Fruit fly (Drosophila melanogaster) whole organism, embryonic: ENCODE results near the gene CG33258.

Experiments used
- Abd-B ChIP-seq: fragments of 200-800 bp; sonication (Bioruptor generic); optimal IDR thresholded peaks from 2 replicates; lab custom pipeline; 2018; ENCODE audit warnings: missing biosample characterization, mild to moderate bottlenecking, missing genetic modification characterization, moderate library complexity
- Bteb2 ChIP-seq: fragments of 200-800 bp; sonication (Bioruptor generic); optimal IDR thresholded peaks from 2 replicates; lab custom pipeline; 2016; ENCODE audit warnings: missing biosample characterization, missing genetic modification characterization
- CG10321 ChIP-seq: fragments of 200-800 bp; sonication (Bioruptor generic); IDR thresholded peaks from 2 replicates; pipeline ENCODE4 v1.3.6; 2022; ENCODE audit warnings: missing biosample characterization, missing genetic modification characterization
- CG11560 ChIP-seq: fragments of 200-800 bp; sonication (Bioruptor generic); IDR thresholded peaks from 3 replicates; pipeline ENCODE4 v1.3.6; 2022; ENCODE audit warnings: missing biosample characterization, missing genetic modification characterization
- CG14860 ChIP-seq: fragments of 200-800 bp; sonication (Bioruptor generic); IDR thresholded peaks from 3 replicates; pipeline ENCODE4 v1.3.6; 2022; ENCODE audit warnings: missing biosample characterization, missing genetic modification characterization; ENCODE audit not compliant: partially characterized antibody
- CG15011 ChIP-seq: fragments of 200-800 bp; sonication (Bioruptor generic); optimal IDR thresholded peaks from 3 replicates; lab custom pipeline; 2018; ENCODE audit warnings: missing biosample characterization, mild to moderate bottlenecking, missing genetic modification characterization
- CG1603 ChIP-seq: fragments of 200-800 bp; sonication (Bioruptor generic); optimal IDR thresholded peaks from 2 replicates; lab custom pipeline; 2019; ENCODE audit warnings: missing biosample characterization, mild to moderate bottlenecking, missing genetic modification characterization, moderate library complexity
- CG16813 ChIP-seq: fragments of 200-800 bp; sonication (Bioruptor generic); IDR thresholded peaks from 3 replicates; pipeline ENCODE4 v1.3.6; 2022; ENCODE audit warnings: missing biosample characterization, missing genetic modification characterization; ENCODE audit not compliant: partially characterized antibody
- CG16863 ChIP-seq: fragments of 200-800 bp; sonication (Bioruptor generic); optimal IDR thresholded peaks from 3 replicates; lab custom pipeline; 2016; ENCODE audit warnings: missing biosample characterization, missing genetic modification characterization
- CG18619 ChIP-seq: fragments of 200-800 bp; sonication (Bioruptor generic); optimal IDR thresholded peaks from 3 replicates; lab custom pipeline; 2017; ENCODE audit warnings: missing biosample characterization, mild to moderate bottlenecking, missing genetic modification characterization
- CG3065 ChIP-seq: fragments of 200-800 bp; sonication (Bioruptor generic); optimal IDR thresholded peaks from 2 replicates; lab custom pipeline; 2016; ENCODE audit warnings: missing biosample characterization, missing genetic modification characterization
- CG32532 ChIP-seq: fragments of 200-800 bp; sonication (Bioruptor generic); IDR thresholded peaks from 2 replicates; pipeline ENCODE4 v1.3.6; 2022; ENCODE audit warnings: missing biosample characterization, missing genetic modification characterization
- CG33213 ChIP-seq: fragments of 200-800 bp; sonication (Bioruptor generic); optimal IDR thresholded peaks from 3 replicates; lab custom pipeline; 2016; ENCODE audit warnings: missing biosample characterization, missing genetic modification characterization
- CG34224 ChIP-seq: fragments of 200-800 bp; sonication (Bioruptor generic); IDR thresholded peaks from 3 replicates; pipeline ENCODE4 v1.3.6; 2022; ENCODE audit warnings: missing biosample characterization, missing genetic modification characterization; ENCODE audit not compliant: partially characterized antibody
- CG4404 ChIP-seq: fragments of 200-800 bp; sonication (Bioruptor generic); IDR thresholded peaks from 2 replicates; pipeline ENCODE4 v1.3.6; 2022; ENCODE audit warnings: missing biosample characterization, missing genetic modification characterization
- CG7963 ChIP-seq: fragments of 200-800 bp; sonication (Bioruptor generic); IDR thresholded peaks from 3 replicates; pipeline ENCODE4 v1.3.6; 2022; ENCODE audit warnings: missing biosample characterization, missing genetic modification characterization; ENCODE audit not compliant: partially characterized antibody
- Camta ChIP-seq: fragments of 200-800 bp; sonication (Bioruptor generic); optimal IDR thresholded peaks from 2 replicates; lab custom pipeline; 2016; ENCODE audit warnings: missing biosample characterization, missing genetic modification characterization
- Chrac-16 ChIP-seq: fragments of 200-800 bp; sonication (Bioruptor generic); optimal IDR thresholded peaks from 3 replicates; lab custom pipeline; 2016; ENCODE audit warnings: missing biosample characterization, missing genetic modification characterization
- Deaf1 ChIP-seq: fragments of 200-800 bp; optimal IDR thresholded peaks from 3 replicates; lab custom pipeline; 2019; ENCODE audit warnings: missing biosample characterization, mild to moderate bottlenecking, missing genetic modification characterization, moderate library complexity
- ERR ChIP-seq: fragments of 200-800 bp; sonication (Bioruptor generic); optimal IDR thresholded peaks from 2 replicates; lab custom pipeline; 2016; ENCODE audit warnings: missing biosample characterization, missing genetic modification characterization
- Ets97D ChIP-seq: fragments of 200-800 bp; sonication (Bioruptor generic); optimal IDR thresholded peaks from 3 replicates; lab custom pipeline; 2016; ENCODE audit warnings: missing biosample characterization, missing genetic modification characterization
- Hr78 ChIP-seq, 2 experiments: fragments of 200-800 bp in 1 of 2; fragments of >200 bp in 1 of 2; sonication (Bioruptor generic) in 1 of 2; optimal IDR thresholded peaks; 2 replicates each; lab custom pipeline; 2017 to 2019; ENCODE audit warnings: missing biosample characterization in 2 of 2, missing genetic modification characterization in 2 of 2, mild to moderate bottlenecking in 1 of 2, moderate library complexity in 1 of 2
- Lhr ChIP-seq: fragments of 200-800 bp; sonication (Bioruptor generic); optimal IDR thresholded peaks from 3 replicates; lab custom pipeline; 2017; ENCODE audit warnings: mild to moderate bottlenecking, missing biosample characterization, missing genetic modification reagents, missing genetic modification characterization
- MESR4 ChIP-seq: fragments of 200-800 bp; sonication (Bioruptor generic); optimal IDR thresholded peaks from 2 replicates; lab custom pipeline; 2018; ENCODE audit warnings: missing biosample characterization, mild to moderate bottlenecking, missing genetic modification characterization, moderate library complexity
- Sin3A ChIP-seq: fragments of >200 bp; optimal IDR thresholded peaks from 2 replicates; lab custom pipeline; 2018
- Spps ChIP-seq: fragments of 200-800 bp; sonication (Bioruptor generic); optimal IDR thresholded peaks from 2 replicates; lab custom pipeline; 2018; ENCODE audit warnings: missing biosample characterization, mild to moderate bottlenecking, missing genetic modification characterization
- Trl ChIP-seq, 3 experiments: fragments of >200 bp in 2 of 3; fragments of 200-800 bp in 1 of 3; sonication (Bioruptor generic) in 1 of 3; optimal IDR thresholded peaks; 2 replicates in 1 of 3; 3 replicates in 2 of 3; lab custom pipeline; 2016 to 2017; ENCODE audit warnings: missing biosample characterization in 1 of 3, missing genetic modification characterization in 1 of 3
- ara ChIP-seq: fragments of 200-800 bp; sonication (Bioruptor generic); IDR thresholded peaks from 2 replicates; pipeline ENCODE4 v1.3.6; 2022; ENCODE audit warnings: missing biosample characterization, missing genetic modification characterization
- ato ChIP-seq: fragments of 200-800 bp; sonication (Bioruptor generic); IDR thresholded peaks from 2 replicates; pipeline ENCODE4 v1.3.6; 2022; ENCODE audit warnings: missing biosample characterization, missing genetic modification characterization; ENCODE audit not compliant: partially characterized antibody
- bab2 ChIP-seq: fragments of 200-800 bp; sonication (Bioruptor generic); optimal IDR thresholded peaks from 2 replicates; lab custom pipeline; 2016; ENCODE audit warnings: missing biosample characterization, missing genetic modification characterization
- bcd ChIP-seq: fragments of 200-800 bp; sonication (Bioruptor generic); optimal IDR thresholded peaks from 2 replicates; lab custom pipeline; 2017; ENCODE audit warnings: missing biosample characterization, mild to moderate bottlenecking, missing genetic modification characterization
- bsh ChIP-seq, 2 experiments: fragments of 200-800 bp; sonication (Bioruptor generic); optimal IDR thresholded peaks; 2 replicates each; lab custom pipeline; 2017 to 2018; ENCODE audit warnings: mild to moderate bottlenecking in 2 of 2, missing biosample characterization in 2 of 2, missing genetic modification characterization in 2 of 2, moderate library complexity in 1 of 2
- cad ChIP-seq: fragments of >200 bp; optimal IDR thresholded peaks from 2 replicates; lab custom pipeline; 2017; ENCODE audit warnings: missing biosample characterization, missing genetic modification characterization
- chm ChIP-seq: fragments of 200-800 bp; sonication (Bioruptor generic); IDR thresholded peaks from 2 replicates; pipeline ENCODE4 v1.3.6; 2022; ENCODE audit warnings: missing biosample characterization, missing genetic modification characterization
- gro ChIP-seq: fragments of 200-800 bp; sonication (Bioruptor generic); optimal IDR thresholded peaks from 2 replicates; lab custom pipeline; 2016; ENCODE audit warnings: missing biosample characterization, missing genetic modification characterization
- knrl ChIP-seq: fragments of 200-800 bp; sonication (Bioruptor generic); IDR thresholded peaks from 3 replicates; pipeline ENCODE4 v1.3.6; 2022; ENCODE audit warnings: missing biosample characterization, missing genetic modification characterization; ENCODE audit not compliant: partially characterized antibody
- nmo ChIP-seq: fragments of 200-800 bp; sonication (Bioruptor generic); optimal IDR thresholded peaks from 2 replicates; lab custom pipeline; 2018; ENCODE audit warnings: missing biosample characterization, mild to moderate bottlenecking, missing genetic modification characterization, moderate library complexity
- odd ChIP-seq: fragments of 200-800 bp; sonication (Bioruptor generic); optimal IDR thresholded peaks from 2 replicates; lab custom pipeline; 2017; ENCODE audit warnings: missing biosample characterization, mild to moderate bottlenecking, missing genetic modification characterization
- otp ChIP-seq: fragments of 200-800 bp; sonication (Bioruptor generic); IDR thresholded peaks from 3 replicates; pipeline ENCODE4, ENCODE4 v1.3.6; 2022; ENCODE audit warnings: missing biosample characterization, missing genetic modification characterization
- pb ChIP-seq: fragments of 200-800 bp; sonication (Bioruptor generic); optimal IDR thresholded peaks from 3 replicates; lab custom pipeline; 2016; ENCODE audit warnings: missing biosample characterization, missing genetic modification characterization
- pzg ChIP-seq: fragments of 200-800 bp; sonication (Bioruptor generic); optimal IDR thresholded peaks from 3 replicates; lab custom pipeline; 2018; ENCODE audit warnings: missing biosample characterization, mild to moderate bottlenecking, missing genetic modification characterization, moderate library complexity
- ranshi ChIP-seq: fragments of 200-800 bp; sonication (Bioruptor generic); IDR thresholded peaks from 2 replicates; pipeline ENCODE4 v1.3.6; 2022; ENCODE audit warnings: missing biosample characterization, missing genetic modification characterization
- rib ChIP-seq: fragments of 200-800 bp; sonication (Bioruptor generic); IDR thresholded peaks from 2 replicates; pipeline ENCODE4 v1.3.6; 2022; ENCODE audit warnings: missing biosample characterization, missing genetic modification characterization
- shn ChIP-seq: fragments of 200-800 bp; sonication (Bioruptor generic); optimal IDR thresholded peaks from 3 replicates; lab custom pipeline; 2016; ENCODE audit warnings: missing biosample characterization, missing genetic modification characterization
- sisA ChIP-seq: fragments of 200-800 bp; sonication (Bioruptor generic); IDR thresholded peaks from 2 replicates; pipeline ENCODE4 v1.3.6; 2022; ENCODE audit warnings: missing biosample characterization, missing genetic modification characterization
- sna ChIP-seq: fragments of 200-800 bp; sonication (Bioruptor generic); IDR thresholded peaks from 2 replicates; pipeline ENCODE4 v1.3.6; 2022; ENCODE audit warnings: missing biosample characterization, missing genetic modification characterization; ENCODE audit not compliant: partially characterized antibody
- stwl ChIP-seq: fragments of 200-800 bp; sonication (Bioruptor generic); optimal IDR thresholded peaks from 3 replicates; lab custom pipeline; 2018; ENCODE audit warnings: missing biosample characterization, mild to moderate bottlenecking, missing genetic modification characterization, moderate library complexity
- tna ChIP-seq: fragments of 200-800 bp; sonication (Bioruptor generic); IDR thresholded peaks from 2 replicates; pipeline ENCODE4 v1.3.6; 2022; ENCODE audit warnings: missing biosample characterization, missing genetic modification characterization; ENCODE audit not compliant: partially characterized antibody
- ttk ChIP-seq: fragments of 200-800 bp; sonication (Bioruptor generic); IDR thresholded peaks from 2 replicates; pipeline ENCODE4 v2.1.2; 2022; ENCODE audit warnings: missing biosample characterization, missing genetic modification characterization
- vfl ChIP-seq: fragments of 200-800 bp; sonication (Bioruptor generic); optimal IDR thresholded peaks from 2 replicates; lab custom pipeline; 2016; ENCODE audit warnings: missing biosample characterization, missing genetic modification characterization
- zfh1 ChIP-seq: fragments of 200-800 bp; sonication (Bioruptor generic); IDR thresholded peaks from 3 replicates; pipeline ENCODE4 v1.3.6; 2022; ENCODE audit warnings: missing biosample characterization, missing genetic modification characterization

The CG33258 gene

DNA sequence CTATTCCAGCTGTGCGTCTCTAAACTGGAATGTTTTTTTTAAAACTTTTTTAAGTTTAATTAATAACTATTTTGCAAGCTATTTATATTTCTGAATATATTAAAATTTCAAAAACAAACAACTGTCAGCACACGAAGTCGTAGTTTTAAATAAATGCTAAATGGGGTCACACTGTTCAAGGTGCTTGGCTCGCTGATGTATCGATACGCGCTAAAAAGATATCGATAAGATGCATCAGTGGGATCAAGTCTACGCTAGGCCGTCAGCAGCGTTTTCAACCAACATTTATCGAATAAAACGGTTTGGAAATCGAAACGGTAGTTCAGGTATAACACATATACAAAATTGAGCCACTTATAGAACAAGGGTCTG lies 31.5 kb upstream of the CG33258 start, which contains the start of gene Diap1:
Gene Diap1, minus strand, starts transcription at position 148 of the 372 bp plus-strand sequence.
- TF ChIP-seq bab2 (GFP tag; lab: Kevin White, UChicago) = no peak
- TF ChIP-seq Hr78 (GFP tag; optimal IDR thresholded peaks at IDR 0.05; lab: Kevin White, UChicago) = no peak
- no peak for TF ChIP-seq sisA
- no peak for TF ChIP-seq ranshi (GFP tag; lab: Robert Waterston, UW)
- TF ChIP-seq nmo (GFP tag; lab: Kevin White, UChicago) = peak; percentile 50
- TF ChIP-seq ato (GFP tag; lab: Robert Waterston, UW) = peak; percentile 94
- TF ChIP-seq MESR4 = no peak
- TF ChIP-seq CG1603 (tag; lab: Kevin White, UChicago) = peak; percentile 71
- no peak for TF ChIP-seq Deaf1 (tag; lab: Kevin White, UChicago)
- peak; percentile 93 for TF ChIP-seq stwl (tag; lab: Kevin White, UChicago)
- no peak for TF ChIP-seq Trl (optimal IDR thresholded peaks at IDR 0.05; lab: Kevin White, UChicago)
- no peak for TF ChIP-seq Trl (GFP tag; optimal IDR thresholded peaks at IDR 0.05; lab: Kevin White, UChicago)
- TF ChIP-seq tna (GFP tag; lab: Robert Waterston, UW) = peak; percentile 78
- TF ChIP-seq Bteb2 (GFP tag; lab: Kevin White, UChicago) = no peak
- TF ChIP-seq vfl = no peak
- peak; percentile 100 for TF ChIP-seq CG11560 (tag; lab: Robert Waterston, UW)
- TF ChIP-seq odd (GFP tag; lab: Kevin White, UChicago) = no peak
- no peak for TF ChIP-seq chm
- no peak for TF ChIP-seq pb (GFP tag; lab: Kevin White, UChicago)
- TF ChIP-seq cad (GFP tag; lab: Kevin White, UChicago) = no peak
- TF ChIP-seq Ets97D (GFP tag; lab: Kevin White, UChicago) = peak; percentile 90
- no peak for TF ChIP-seq Spps (tag; lab: Kevin White, UChicago)
- no peak for TF ChIP-seq otp (GFP tag; lab: Robert Waterston, UW)
- peak; percentile 88 for TF ChIP-seq knrl (GFP tag; lab: Robert Waterston, UW)
- TF ChIP-seq CG7963 = peak; percentile 91
- peak; percentile 77 for TF ChIP-seq Lhr (GFP tag; lab: Kevin White, UChicago)
- TF ChIP-seq CG4404 (GFP tag; lab: Robert Waterston, UW) = no peak
- no peak for TF ChIP-seq rib (GFP tag; lab: Robert Waterston, UW)
- no peak for TF ChIP-seq CG15011 (GFP tag; lab: Kevin White, UChicago)
- peak; percentile 87 for TF ChIP-seq CG16813
- TF ChIP-seq Camta (GFP tag; lab: Kevin White, UChicago) = no peak
- no peak for TF ChIP-seq CG32532 (GFP tag; lab: Robert Waterston, UW)
- TF ChIP-seq CG14860 = peak; percentile 84
- peak; percentile 4 for TF ChIP-seq gro
- no peak for TF ChIP-seq zfh1 (GFP tag; lab: Robert Waterston, UW)
- no peak for TF ChIP-seq shn
- TF ChIP-seq ttk (GFP tag; lab: Robert Waterston, UW) = no peak
- TF ChIP-seq ara = no peak
- no peak for TF ChIP-seq CG16863 (GFP tag; lab: Kevin White, UChicago)
- TF ChIP-seq CG18619 (GFP tag; lab: Kevin White, UChicago) = no peak
- TF ChIP-seq CG3065 (GFP tag; lab: Kevin White, UChicago) = no peak
- TF ChIP-seq Chrac-16 = no peak
- peak; percentile 99 for TF ChIP-seq pzg
- TF ChIP-seq Sin3A (lab: Kevin White, UChicago) = peak; percentile 71
- peak; percentile 91 for TF ChIP-seq sna (GFP tag; lab: Robert Waterston, UW)
- no peak for TF ChIP-seq bsh (GFP tag; optimal IDR thresholded peaks at IDR 0.05; lab: Kevin White, UChicago)
- TF ChIP-seq Abd-B (GFP tag; lab: Kevin White, UChicago) = no peak
- peak; percentile 41 for TF ChIP-seq CG33213 (GFP tag; lab: Kevin White, UChicago)
- TF ChIP-seq CG34224 (GFP tag; lab: Robert Waterston, UW) = peak; percentile 80
- TF ChIP-seq bcd (GFP tag; lab: Kevin White, UChicago) = no peak
- TF ChIP-seq CG10321 (GFP tag; lab: Robert Waterston, UW) = no peak
- no peak for TF ChIP-seq ERR (GFP tag; lab: Kevin White, UChicago)
